Worm (Caenorhabditis elegans) whole organism, early embryonic: ENCODE results near the gene clec-58.

Experiments used
- B0310.2 ChIP-seq: sonication (generic microtip); optimal IDR thresholded peaks from 2 replicates; lab custom pipeline; 2016; ENCODE audit warnings: mild to moderate bottlenecking, missing genetic modification characterization, missing compliant biosample characterization
- aly-1 ChIP-seq: sonication (generic microtip); optimal IDR thresholded peaks from 2 replicates; lab custom pipeline; 2016; ENCODE audit warnings: missing genetic modification characterization, missing compliant biosample characterization
- ama-1 ChIP-seq: fragments of 150-350 bp; optimal IDR thresholded peaks from 2 replicates; lab custom pipeline; 2014
- ceh-13 ChIP-seq: fragments of 200-800 bp; sonication (Bioruptor generic); optimal IDR thresholded peaks from 2 replicates; lab custom pipeline; 2018; ENCODE audit warnings: mild to moderate bottlenecking, missing genetic modification characterization, missing compliant biosample characterization
- ceh-36 ChIP-seq: sonication (generic microtip); optimal IDR thresholded peaks from 2 replicates; lab custom pipeline; 2016; ENCODE audit warnings: missing genetic modification characterization, inconsistent platforms, missing compliant biosample characterization
- flt-1 ChIP-seq: fragments of 200-800 bp; sonication (Bioruptor generic); IDR thresholded peaks from 2 replicates; pipeline ENCODE4 v1.3.6; 2022; ENCODE audit warnings: missing genetic modification characterization, missing compliant biosample characterization
- hnd-1 ChIP-seq: sonication (generic microtip); optimal IDR thresholded peaks from 2 replicates; lab custom pipeline; 2016; ENCODE audit warnings: missing genetic modification characterization, missing compliant biosample characterization
- sea-1 ChIP-seq: fragments of 200-800 bp; sonication (Bioruptor generic); conservative IDR thresholded peaks from 2 replicates; pipeline ENCODE4 v1.3.6; 2022; ENCODE audit warnings: missing genetic modification characterization, missing compliant biosample characterization
- tbx-11 ChIP-seq: fragments of 200-800 bp; sonication (Bioruptor generic); IDR thresholded peaks from 2 replicates; pipeline ENCODE4 v1.3.6; 2022; ENCODE audit warnings: missing genetic modification characterization, missing compliant biosample characterization
- tbx-37 ChIP-seq: fragments of 200-800 bp; sonication (Bioruptor generic); conservative IDR thresholded peaks from 2 replicates; pipeline ENCODE4 v1.3.6; 2022; ENCODE audit warnings: missing genetic modification reagents, missing genetic modification characterization, missing compliant biosample characterization
- tra-4 ChIP-seq: sonication (generic microtip); optimal IDR thresholded peaks from 2 replicates; lab custom pipeline; 2017; ENCODE audit warnings: missing genetic modification characterization, missing compliant biosample characterization

ce11 chrII:10480043-10480442 is 4.1 kb upstream of the clec-58 start:
- TF ChIP-seq tbx-37 (GFP tag; lab: Robert Waterston, UW) (no peak), sea-1 (GFP tag; lab: Robert Waterston, UW) (no peak), ceh-13 (GFP tag; lab: Kevin White, UChicago) (no peak), ceh-36 (tag; lab: Kevin White, UChicago) (no peak), ama-1 (lab: Kevin White, UChicago) (no peak), B0310.2 (tag; lab: Kevin White, UChicago) (no peak), tra-4 (tag; lab: Kevin White, UChicago) (no peak), aly-1 (tag; lab: Kevin White, UChicago) (no peak), tbx-11 (GFP tag; lab: Robert Waterston, UW) (no peak), hnd-1 (tag; lab: Kevin White, UChicago) (no peak), flt-1 (GFP tag; lab: Robert Waterston, UW) (no peak)
